Worm (Caenorhabditis elegans): ENCODE results near the gene tmem-132.

Gene tmem-132

ce11 chrIII:2725221-2726203, 9.1 kb upstream of the tmem-132 start, which contains the start of gene cosa-1 (continued):
- TF ChIP-seq F10E7.11 (tag; optimal IDR thresholded peaks at IDR 0.05) = no peak
- 0 out of 2 replicates have a peak, but pooled peaks have one; percentile 10 for TF ChIP-seq attf-3 (GFP tag; conservative IDR thresholded peaks at IDR 0.05)
- no peak for TF ChIP-seq mel-28 (tag; optimal IDR thresholded peaks at IDR 0.05; ENCODE audit: borderline replicate concordance)
- no peak for TF ChIP-seq ekl-4 (GFP tag; IDR thresholded peaks at IDR 0.05)
- TF ChIP-seq zim-3 (tag; optimal IDR thresholded peaks at IDR 0.05) = no peak
- TF ChIP-seq zfh-2 (GFP tag; conservative IDR thresholded peaks at IDR 0.05) = no peak
- no peak; the same call in 1 of the 2 replicates for TF ChIP-seq mcd-1 (GFP tag; IDR thresholded peaks at IDR 0.05)
- no peak for TF ChIP-seq ama-1 (optimal IDR thresholded peaks at IDR 0.05)
- no peak for TF ChIP-seq ama-1 (GFP tag; optimal IDR thresholded peaks at IDR 0.05)
- no peak for TF ChIP-seq fkh-3 (tag; optimal IDR thresholded peaks at IDR 0.05)
- TF ChIP-seq Y79H2A.3 (GFP tag; conservative IDR thresholded peaks at IDR 0.05) = no peak
- TF ChIP-seq D2030.7 (GFP tag; IDR thresholded peaks at IDR 0.05) = 0 out of 2 replicates have a peak, but pooled peaks have one; percentile 54
- TF ChIP-seq cebp-2 (GFP tag; IDR thresholded peaks at IDR 0.05) = no peak
- TF ChIP-seq chd-7 (tag; optimal IDR thresholded peaks at IDR 0.05) = no peak
- no peak for TF ChIP-seq lin-40 (tag; optimal IDR thresholded peaks at IDR 0.05)
- no peak for TF ChIP-seq hmg-20 (GFP tag; IDR thresholded peaks at IDR 0.05)
- TF ChIP-seq unc-130 (GFP tag; optimal IDR thresholded peaks at IDR 0.05) = peak; percentile 51
- no peak for TF ChIP-seq rpc-1 (optimal IDR thresholded peaks at IDR 0.05)
- peak; percentile 2 for TF ChIP-seq rpc-1 (tag; optimal IDR thresholded peaks at IDR 0.05)
- peak; percentile 39 for TF ChIP-seq hrde-1 (tag; optimal IDR thresholded peaks at IDR 0.05; ENCODE audit: borderline replicate concordance)
- no peak for TF ChIP-seq nfya-1 (tag; optimal IDR thresholded peaks at IDR 0.05; ENCODE audit: borderline replicate concordance, insufficient read depth)
- no peak for TF ChIP-seq F57C9.4 (tag; optimal IDR thresholded peaks at IDR 0.05)
- TF ChIP-seq nhr-80 (tag; optimal IDR thresholded peaks at IDR 0.05) = no peak
- no peak for TF ChIP-seq ztf-25 (GFP tag; IDR thresholded peaks at IDR 0.05)
- no peak for TF ChIP-seq nhr-27 (tag; optimal IDR thresholded peaks at IDR 0.05)
- no peak for TF ChIP-seq lin-35 (GFP tag; optimal IDR thresholded peaks at IDR 0.05)
- no peak for TF ChIP-seq T26A5.8 (tag; optimal IDR thresholded peaks at IDR 0.05)
- TF ChIP-seq somi-1 (GFP tag; optimal IDR thresholded peaks at IDR 0.05) = no peak
- TF ChIP-seq unc-62 (GFP tag; optimal IDR thresholded peaks at IDR 0.05) = no peak
- peak; percentile 20 for TF ChIP-seq tlf-1 (GFP tag; optimal IDR thresholded peaks at IDR 0.05)
- no peak for TF ChIP-seq egl-18 (GFP tag; IDR thresholded peaks at IDR 0.05)
- TF ChIP-seq ccch-3 (GFP tag; optimal IDR thresholded peaks at IDR 0.05) = no peak
- TF ChIP-seq ceh-91 (GFP tag; IDR thresholded peaks at IDR 0.05) = peak; percentile 75; the same call in 1 of the 2 replicates
- TF ChIP-seq die-1 (tag; optimal IDR thresholded peaks at IDR 0.05) = no peak
- TF ChIP-seq athp-1 (tag; optimal IDR thresholded peaks at IDR 0.05) = peak; percentile 19
- no peak for TF ChIP-seq bed-1 (GFP tag; IDR thresholded peaks at IDR 0.05)
- peak; percentile 18 for TF ChIP-seq tbp1 (GFP tag; optimal IDR thresholded peaks at IDR 0.05)
- no peak for TF ChIP-seq pha-4 (tag; optimal IDR thresholded peaks at IDR 0.05)
- no peak for TF ChIP-seq repo-1 (tag; optimal IDR thresholded peaks at IDR 0.05)
- TF ChIP-seq B0019.2 (GFP tag; conservative IDR thresholded peaks at IDR 0.05) = no peak
- no peak for TF ChIP-seq nhr-120 (GFP tag; IDR thresholded peaks at IDR 0.05)
- no peak for TF ChIP-seq snpc-1.1 (tag; optimal IDR thresholded peaks at IDR 0.05; ENCODE audit: insufficient read depth)
- TF ChIP-seq ets-4 (GFP tag; optimal IDR thresholded peaks at IDR 0.05) = no peak
- TF ChIP-seq madf-8 (GFP tag; conservative IDR thresholded peaks at IDR 0.05) = peak; percentile 78
- no peak for TF ChIP-seq dpff-1 (tag; optimal IDR thresholded peaks at IDR 0.05)
- TF ChIP-seq ZK185.1 (tag; optimal IDR thresholded peaks at IDR 0.05; ENCODE audit: poor library complexity, severe bottlenecking) = no peak
- TF ChIP-seq lag-1 (GFP tag; IDR thresholded peaks at IDR 0.05) = no peak
